Fruit fly (Drosophila melanogaster): ENCODE data around the gene grn.
A peak's percentile ranks its signal among the peaks of the same experiment; 100 is the strongest.

The grn gene

DNA sequence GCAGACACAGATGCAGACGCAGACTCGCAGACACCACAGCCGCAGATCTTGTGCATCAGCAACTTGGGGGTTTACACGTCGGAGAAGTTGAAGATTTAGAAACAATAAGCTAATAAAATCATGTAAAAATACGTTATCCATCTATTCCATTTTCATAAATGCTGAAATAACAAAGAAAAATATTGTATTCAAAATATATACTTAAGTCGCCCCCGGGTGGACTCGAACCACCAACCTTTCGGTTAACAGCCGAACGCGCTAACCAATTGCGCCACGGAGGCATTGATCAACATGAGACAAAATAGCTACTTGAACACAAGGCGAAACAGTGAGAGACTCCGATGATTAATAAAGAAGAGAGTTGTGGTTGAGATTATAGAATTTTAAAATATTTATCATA lies 41.9 kb downstream of the grn start (continued):
- peak; percentile 80 for TF ChIP-seq Bgb (GFP tag; IDR thresholded peaks at IDR 0.05; ENCODE audit: partially characterized antibody)
- no peak for TF ChIP-seq CG6654 (GFP tag; optimal IDR thresholded peaks at IDR 0.05)
- no peak for TF ChIP-seq Meics (GFP tag; optimal IDR thresholded peaks at IDR 0.05)
- TF ChIP-seq CG2120 (GFP tag; optimal IDR thresholded peaks at IDR 0.05), result no peak
- TF ChIP-seq run (tag; optimal IDR thresholded peaks at IDR 0.05), result no peak
- TF ChIP-seq Scr (GFP tag; IDR thresholded peaks at IDR 0.05; ENCODE audit: partially characterized antibody), result peak; percentile 74
- TF ChIP-seq CG6791 (GFP tag; IDR thresholded peaks at IDR 0.05; ENCODE audit: partially characterized antibody), result peak; percentile 95
- no peak for TF ChIP-seq CG15269 (tag; optimal IDR thresholded peaks at IDR 0.05)
- peak; percentile 77 for TF ChIP-seq sens (GFP tag)
- TF ChIP-seq CG9437 (GFP tag; optimal IDR thresholded peaks at IDR 0.05), result no peak
- TF ChIP-seq sima (GFP tag; optimal IDR thresholded peaks at IDR 0.05), result no peak
- TF ChIP-seq nerfin-2 (GFP tag; IDR thresholded peaks at IDR 0.05; ENCODE audit: partially characterized antibody), result peak; percentile 74
- TF ChIP-seq amos (GFP tag; IDR thresholded peaks at IDR 0.05; ENCODE audit: partially characterized antibody), result peak; percentile 82
- no peak for TF ChIP-seq pnt (GFP tag; optimal IDR thresholded peaks at IDR 0.05)
- peak; percentile 49; the same call in 1 of the 2 replicates for TF ChIP-seq CG13287 (GFP tag; IDR thresholded peaks at IDR 0.05; ENCODE audit: partially characterized antibody)
- no peak for TF ChIP-seq Lim3 (GFP tag; IDR thresholded peaks at IDR 0.05)
- no peak for TF ChIP-seq Hsf (GFP tag; optimal IDR thresholded peaks at IDR 0.05)
- no peak for TF ChIP-seq ac (GFP tag; optimal IDR thresholded peaks at IDR 0.05)
- no peak for TF ChIP-seq CG17385 (GFP tag; optimal IDR thresholded peaks at IDR 0.05)
- TF ChIP-seq CG34224 (GFP tag; IDR thresholded peaks at IDR 0.05; ENCODE audit: partially characterized antibody), result peak; percentile 21; the same call in 1 of the 3 replicates
- TF ChIP-seq CG2129 (GFP tag; IDR thresholded peaks at IDR 0.05; ENCODE audit: partially characterized antibody), result 0 out of 2 replicates have a peak, but pooled peaks have one; percentile 18
- no peak for TF ChIP-seq usp (GFP tag; optimal IDR thresholded peaks at IDR 0.05)
- TF ChIP-seq zen2 (GFP tag; IDR thresholded peaks at IDR 0.05; ENCODE audit: partially characterized antibody), result peak; percentile 64; the same call in 2 of the 3 replicates
- no peak for TF ChIP-seq CG12104 (GFP tag; optimal IDR thresholded peaks at IDR 0.05)
- 0 out of 3 replicates have a peak, but pooled peaks have one; percentile 32 for TF ChIP-seq zfh1 (GFP tag; IDR thresholded peaks at IDR 0.05)
- no peak for TF ChIP-seq Ada2b (GFP tag; IDR thresholded peaks at IDR 0.05)
- no peak for TF ChIP-seq repo (GFP tag; optimal IDR thresholded peaks at IDR 0.05)
- TF ChIP-seq lbe (GFP tag; optimal IDR thresholded peaks at IDR 0.05), result no peak
- no peak for TF ChIP-seq prd (optimal IDR thresholded peaks at IDR 0.05)
- no peak for TF ChIP-seq prd (GFP tag; IDR thresholded peaks at IDR 0.05)
- no peak for TF ChIP-seq CG11398 (GFP tag; optimal IDR thresholded peaks at IDR 0.05)
- TF ChIP-seq CG2199 (GFP tag; IDR thresholded peaks at IDR 0.05), result no peak
- TF ChIP-seq vfl (GFP tag; optimal IDR thresholded peaks at IDR 0.05), result no peak
- TF ChIP-seq twi (tag; optimal IDR thresholded peaks at IDR 0.05), result no peak
- no peak for TF ChIP-seq pho (GFP tag; optimal IDR thresholded peaks at IDR 0.05)
- no peak for TF ChIP-seq gro (GFP tag; optimal IDR thresholded peaks at IDR 0.05)
- no peak for TF ChIP-seq CG5180 (GFP tag; optimal IDR thresholded peaks at IDR 0.05)
- TF ChIP-seq mld (GFP tag; IDR thresholded peaks at IDR 0.05; ENCODE audit: partially characterized antibody), result peak; percentile 78; the same call in 2 of the 3 replicates

dm6 chr3R:8138095-8138494 lies 43.1 kb downstream of the grn start:
- TF ChIP-seq grn (GFP tag; optimal IDR thresholded peaks at IDR 0.05) (peak; percentile 87), cg (GFP tag; optimal IDR thresholded peaks at IDR 0.05) (peak; percentile 30), da (GFP tag; optimal IDR thresholded peaks at IDR 0.05) (no peak), CG34422 (GFP tag; IDR thresholded peaks at IDR 0.05) (no peak), crol (GFP tag; IDR thresholded peaks at IDR 0.05) (peak; percentile 67), Blimp-1 (GFP tag; optimal IDR thresholded peaks at IDR 0.05) (peak; percentile 63), pros (GFP tag; optimal IDR thresholded peaks at IDR 0.05) (peak; percentile 25)

All from whole organism, embryonic.